Fruit fly (Drosophila melanogaster) whole organism, embryonic: ENCODE measurements around the gene Pex14.

Experiments used
- Bgb ChIP-seq: fragments of 200-800 bp; sonication (Bioruptor generic); IDR thresholded peaks from 2 replicates; pipeline ENCODE4 v1.3.6; 2022; ENCODE audit warnings: missing biosample characterization, missing genetic modification characterization; ENCODE audit not compliant: partially characterized antibody
- BtbVII ChIP-seq: fragments of 200-800 bp; sonication (Bioruptor generic); optimal IDR thresholded peaks from 3 replicates; lab custom pipeline; 2017; ENCODE audit warnings: missing biosample characterization, mild to moderate bottlenecking, missing genetic modification characterization
- Bteb2 ChIP-seq: fragments of 200-800 bp; sonication (Bioruptor generic); optimal IDR thresholded peaks from 2 replicates; lab custom pipeline; 2016; ENCODE audit warnings: missing biosample characterization, missing genetic modification characterization
- CG10267 ChIP-seq: fragments of 200-800 bp; sonication (Bioruptor generic); optimal IDR thresholded peaks from 2 replicates; lab custom pipeline; 2018; ENCODE audit warnings: missing biosample characterization, mild to moderate bottlenecking, missing genetic modification characterization, moderate library complexity
- CG10979 ChIP-seq: fragments of 200-800 bp; sonication (Bioruptor generic); optimal IDR thresholded peaks from 2 replicates; lab custom pipeline; 2018; ENCODE audit warnings: missing biosample characterization, mild to moderate bottlenecking, missing genetic modification characterization, moderate library complexity
- CG11398 ChIP-seq: fragments of 200-800 bp; sonication (Bioruptor generic); optimal IDR thresholded peaks from 2 replicates; lab custom pipeline; 2016; ENCODE audit warnings: missing biosample characterization, missing genetic modification characterization
- CG11560 ChIP-seq: fragments of 200-800 bp; sonication (Bioruptor generic); IDR thresholded peaks from 3 replicates; pipeline ENCODE4 v1.3.6; 2022; ENCODE audit warnings: missing biosample characterization, missing genetic modification characterization
- CG12236 ChIP-seq: fragments of 200-800 bp; sonication (Bioruptor generic); optimal IDR thresholded peaks from 2 replicates; lab custom pipeline; 2016; ENCODE audit warnings: missing biosample characterization, missing genetic modification characterization
- CG14667 ChIP-seq: fragments of 200-800 bp; sonication (Bioruptor generic); IDR thresholded peaks from 2 replicates; pipeline ENCODE4 v1.3.6; 2022; ENCODE audit warnings: missing biosample characterization, missing genetic modification characterization
- CG14965 ChIP-seq: fragments of 200-800 bp; sonication (Bioruptor generic); optimal IDR thresholded peaks from 2 replicates; lab custom pipeline; 2016; ENCODE audit warnings: missing biosample characterization, missing genetic modification characterization, borderline replicate concordance
- CG16863 ChIP-seq: fragments of 200-800 bp; sonication (Bioruptor generic); optimal IDR thresholded peaks from 3 replicates; lab custom pipeline; 2016; ENCODE audit warnings: missing biosample characterization, missing genetic modification characterization
- CG17359 ChIP-seq: fragments of 200-800 bp; sonication (Bioruptor generic); optimal IDR thresholded peaks from 3 replicates; lab custom pipeline; 2018; ENCODE audit warnings: missing biosample characterization, mild to moderate bottlenecking, missing genetic modification characterization, moderate library complexity
- CG17829 ChIP-seq: fragments of 200-800 bp; optimal IDR thresholded peaks from 2 replicates; lab custom pipeline; 2019; ENCODE audit warnings: missing biosample characterization, mild to moderate bottlenecking, missing genetic modification characterization, moderate library complexity
- CG18011 ChIP-seq: fragments of 200-800 bp; sonication (Bioruptor generic); optimal IDR thresholded peaks from 2 replicates; lab custom pipeline; 2017; ENCODE audit warnings: missing biosample characterization, missing genetic modification characterization, mild to moderate bottlenecking, moderate library complexity, missing genotype
- CG18476 ChIP-seq: fragments of 200-800 bp; sonication (Bioruptor generic); optimal IDR thresholded peaks from 2 replicates; lab custom pipeline; 2016; ENCODE audit warnings: missing biosample characterization, mild to moderate bottlenecking, missing genetic modification characterization
- CG31224 ChIP-seq: fragments of 200-800 bp; sonication (Bioruptor generic); IDR thresholded peaks from 2 replicates; pipeline ENCODE4 v1.3.6; 2022; ENCODE audit warnings: missing biosample characterization, missing genetic modification characterization
- CG31365 ChIP-seq: fragments of 200-800 bp; sonication (Bioruptor generic); optimal IDR thresholded peaks from 2 replicates; lab custom pipeline; 2018; ENCODE audit warnings: missing biosample characterization, mild to moderate bottlenecking, missing genetic modification characterization
- CG31388 ChIP-seq: fragments of 200-800 bp; sonication (Bioruptor generic); optimal IDR thresholded peaks from 2 replicates; lab custom pipeline; 2016; ENCODE audit warnings: missing biosample characterization, missing genetic modification characterization
- CG3726 ChIP-seq: fragments of 200-800 bp; sonication (Bioruptor generic); IDR thresholded peaks from 3 replicates; pipeline ENCODE4, ENCODE4 v1.3.6; 2022; ENCODE audit warnings: missing biosample characterization, missing genetic modification characterization
- CG4730 ChIP-seq: fragments of 200-800 bp; sonication (Bioruptor generic); IDR thresholded peaks from 2 replicates; pipeline ENCODE4 v1.3.6; 2022; ENCODE audit warnings: missing biosample characterization, missing genetic modification characterization
- CG6765 ChIP-seq: fragments of 200-800 bp; sonication (Bioruptor generic); optimal IDR thresholded peaks from 3 replicates; lab custom pipeline; 2017; ENCODE audit warnings: missing biosample characterization, mild to moderate bottlenecking, missing genetic modification characterization
- CG6791 ChIP-seq: fragments of 200-800 bp; sonication (Bioruptor generic); IDR thresholded peaks from 3 replicates; pipeline ENCODE4 v1.3.6; 2022; ENCODE audit warnings: missing biosample characterization, missing genetic modification characterization; ENCODE audit not compliant: partially characterized antibody
- CG7963 ChIP-seq: fragments of 200-800 bp; sonication (Bioruptor generic); IDR thresholded peaks from 3 replicates; pipeline ENCODE4 v1.3.6; 2022; ENCODE audit warnings: missing biosample characterization, missing genetic modification characterization; ENCODE audit not compliant: partially characterized antibody
- Dbx ChIP-seq: fragments of 200-800 bp; sonication (Bioruptor generic); IDR thresholded peaks from 3 replicates; pipeline ENCODE4 v1.3.6; 2022; ENCODE audit warnings: missing biosample characterization, missing genetic modification characterization
- HmgZ ChIP-seq: fragments of 200-800 bp; sonication (Bioruptor generic); optimal IDR thresholded peaks from 2 replicates; lab custom pipeline; 2018; ENCODE audit warnings: missing biosample characterization, mild to moderate bottlenecking, missing genetic modification characterization
- Oli ChIP-seq: fragments of 200-800 bp; sonication (Bioruptor generic); optimal IDR thresholded peaks from 2 replicates; lab custom pipeline; 2018; ENCODE audit warnings: missing biosample characterization, mild to moderate bottlenecking, missing genetic modification characterization, moderate library complexity
- Taf1 ChIP-seq: fragments of 200-800 bp; sonication (Bioruptor generic); IDR thresholded peaks from 2 replicates; pipeline ENCODE4 v1.3.6; 2022; ENCODE audit warnings: missing biosample characterization, missing genetic modification characterization
- Vsx1 ChIP-seq: fragments of 200-800 bp; sonication (Bioruptor generic); optimal IDR thresholded peaks from 2 replicates; lab custom pipeline; 2017; ENCODE audit warnings: missing biosample characterization, mild to moderate bottlenecking, missing genetic modification characterization, missing genetic modification reagents
- Xbp1 ChIP-seq: fragments of 200-800 bp; sonication (Bioruptor generic); optimal IDR thresholded peaks from 3 replicates; lab custom pipeline; 2016; ENCODE audit warnings: missing biosample characterization, mild to moderate bottlenecking, missing genetic modification characterization
- ap ChIP-seq: fragments of 200-800 bp; sonication (Bioruptor generic); IDR thresholded peaks from 2 replicates; pipeline ENCODE4 v1.3.6; 2022; ENCODE audit warnings: missing biosample characterization, missing genetic modification characterization
- chm ChIP-seq: fragments of 200-800 bp; sonication (Bioruptor generic); IDR thresholded peaks from 2 replicates; pipeline ENCODE4 v1.3.6; 2022; ENCODE audit warnings: missing biosample characterization, missing genetic modification characterization
- danr ChIP-seq: fragments of 200-800 bp; sonication (Bioruptor generic); IDR thresholded peaks from 2 replicates; pipeline ENCODE4 v1.3.6; 2022; ENCODE audit warnings: missing biosample characterization, missing genetic modification characterization
- fd102C ChIP-seq: fragments of 200-800 bp; sonication (Bioruptor generic); optimal IDR thresholded peaks from 2 replicates; lab custom pipeline; 2018; ENCODE audit warnings: missing biosample characterization, mild to moderate bottlenecking, missing genetic modification characterization, moderate library complexity
- fd3F ChIP-seq: fragments of 200-800 bp; sonication (Bioruptor generic); optimal IDR thresholded peaks from 2 replicates; lab custom pipeline; 2018; ENCODE audit warnings: missing biosample characterization, mild to moderate bottlenecking, missing genetic modification characterization, moderate library complexity
- fru ChIP-seq: fragments of >200 bp; optimal IDR thresholded peaks from 2 replicates; lab custom pipeline; 2017
- lbe ChIP-seq: fragments of 200-800 bp; sonication (Bioruptor generic); optimal IDR thresholded peaks from 2 replicates; lab custom pipeline; 2016; ENCODE audit warnings: missing biosample characterization, mild to moderate bottlenecking, missing genetic modification characterization
- luna ChIP-seq: fragments of 200-800 bp; sonication (Bioruptor generic); optimal IDR thresholded peaks from 2 replicates; lab custom pipeline; 2016; ENCODE audit warnings: missing biosample characterization, missing genetic modification characterization
- nerfin-1 ChIP-seq: fragments of 200-800 bp; sonication (Bioruptor generic); optimal IDR thresholded peaks from 3 replicates; lab custom pipeline; 2019; ENCODE audit warnings: missing biosample characterization, mild to moderate bottlenecking, missing genetic modification characterization, moderate library complexity
- pb ChIP-seq: fragments of 200-800 bp; sonication (Bioruptor generic); optimal IDR thresholded peaks from 3 replicates; lab custom pipeline; 2016; ENCODE audit warnings: missing biosample characterization, missing genetic modification characterization
- pzg ChIP-seq: fragments of 200-800 bp; sonication (Bioruptor generic); optimal IDR thresholded peaks from 3 replicates; lab custom pipeline; 2018; ENCODE audit warnings: missing biosample characterization, mild to moderate bottlenecking, missing genetic modification characterization, moderate library complexity
- run ChIP-seq: fragments of 200-800 bp; sonication (Bioruptor generic); optimal IDR thresholded peaks from 3 replicates; lab custom pipeline; 2018; ENCODE audit warnings: missing biosample characterization, mild to moderate bottlenecking, missing genetic modification characterization
- sob ChIP-seq: fragments of 200-800 bp; sonication (Bioruptor generic); IDR thresholded peaks from 2 replicates; pipeline ENCODE4 v1.3.6; 2022; ENCODE audit warnings: missing biosample characterization, missing genetic modification characterization
- ssp ChIP-seq: fragments of 200-800 bp; sonication (Bioruptor generic); IDR thresholded peaks from 2 replicates; pipeline ENCODE4 v1.3.6; 2022; ENCODE audit warnings: missing biosample characterization, missing genetic modification characterization
- trem ChIP-seq: fragments of 200-800 bp; optimal IDR thresholded peaks from 3 replicates; lab custom pipeline; 2019; ENCODE audit warnings: missing biosample characterization, mild to moderate bottlenecking, missing genetic modification characterization, moderate library complexity
- vfl ChIP-seq: fragments of 200-800 bp; sonication (Bioruptor generic); optimal IDR thresholded peaks from 2 replicates; lab custom pipeline; 2016; ENCODE audit warnings: missing biosample characterization, missing genetic modification characterization
- vvl ChIP-seq: fragments of 200-800 bp; sonication (Bioruptor generic); IDR thresholded peaks from 2 replicates; pipeline ENCODE4 v1.3.6; 2022; ENCODE audit warnings: missing biosample characterization, missing genetic modification characterization
- z ChIP-seq: fragments of 200-800 bp; sonication (Bioruptor generic); IDR thresholded peaks from 3 replicates; pipeline ENCODE4 v1.3.6; 2022; ENCODE audit warnings: missing biosample characterization, missing genetic modification characterization
- zf30C ChIP-seq: fragments of 200-800 bp; sonication (Bioruptor generic); optimal IDR thresholded peaks from 3 replicates; lab custom pipeline; 2018; ENCODE audit warnings: missing biosample characterization, mild to moderate bottlenecking, missing genetic modification characterization
- zfh2 ChIP-seq: fragments of 200-800 bp; sonication (Bioruptor generic); optimal IDR thresholded peaks from 2 replicates; lab custom pipeline; 2016; ENCODE audit warnings: missing biosample characterization, missing genetic modification characterization

Pex14 gene

DNA sequence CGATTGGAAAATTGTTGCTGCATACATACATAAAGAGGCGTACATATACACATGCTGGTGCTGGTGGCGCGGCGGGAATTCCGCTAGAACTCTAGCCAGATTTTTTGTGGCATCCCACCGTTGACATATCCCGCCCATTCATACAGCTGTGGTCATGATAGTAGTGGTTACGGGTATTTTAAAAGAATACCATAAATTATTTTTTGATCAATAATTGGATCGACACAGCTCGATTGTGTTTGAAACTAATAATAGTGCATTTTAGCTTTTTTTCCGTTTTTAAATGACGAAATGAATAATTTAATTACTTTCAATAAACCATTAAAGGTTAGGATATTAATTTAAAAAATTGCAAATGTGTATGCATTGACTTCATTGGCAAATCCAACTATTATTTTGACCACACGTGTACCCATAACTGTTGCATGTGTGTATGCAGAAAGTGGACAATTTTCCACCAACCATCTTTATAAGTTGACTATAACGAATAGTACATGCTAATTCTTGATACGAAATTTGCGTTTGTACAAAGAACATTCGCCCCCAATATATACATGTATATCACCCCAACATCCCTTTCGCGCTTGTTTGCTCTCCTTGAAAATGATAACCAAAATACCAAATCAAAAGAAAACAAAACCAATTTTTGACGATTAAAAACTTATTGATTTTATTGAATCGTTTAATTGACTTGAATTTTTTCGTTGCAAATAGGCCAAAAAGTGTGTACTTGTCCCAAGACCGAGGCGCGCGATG, 6.5 kb upstream of the Pex14 start (continued):
- TF ChIP-seq CG4730 (GFP tag; lab: Robert Waterston, UW) (peak; percentile 57; the same call in 1 of the 2 replicates), CG11560 (tag; lab: Robert Waterston, UW) (peak; percentile 38; the same call in 1 of the 3 replicates), sob (GFP tag; lab: Robert Waterston, UW) (peak; percentile 59), z (GFP tag; lab: Robert Waterston, UW) (no peak), CG31224 (GFP tag; lab: Robert Waterston, UW) (peak; percentile 60), Oli (tag; lab: Kevin White, UChicago) (peak; percentile 76), CG3726 (GFP tag; lab: Robert Waterston, UW) (0 out of 3 replicates have a peak, but pooled peaks have one; percentile 11), pzg (peak; percentile 12), trem (tag; lab: Kevin White, UChicago) (peak; percentile 51), lbe (GFP tag; lab: Kevin White, UChicago) (peak; percentile 49), BtbVII (peak; percentile 69), CG6765 (GFP tag; lab: Kevin White, UChicago) (peak; percentile 42), Xbp1 (GFP tag; lab: Kevin White, UChicago) (peak; percentile 83), CG17829 (peak; percentile 85), Bteb2 (GFP tag; lab: Kevin White, UChicago) (peak; percentile 50), CG16863 (GFP tag; lab: Kevin White, UChicago) (peak; percentile 58), Dbx (GFP tag; lab: Robert Waterston, UW) (peak; percentile 73), vfl (GFP tag; lab: Kevin White, UChicago) (peak; percentile 38), zfh2 (peak; percentile 64), HmgZ (peak; percentile 63), ap (GFP tag; lab: Robert Waterston, UW) (peak; percentile 75), CG18476 (peak; percentile 78), pb (GFP tag; lab: Kevin White, UChicago) (peak; percentile 70), CG6791 (no peak), run (tag; lab: Kevin White, UChicago) (peak; percentile 68), fd3F (GFP tag; lab: Kevin White, UChicago) (peak; percentile 75), zf30C (GFP tag; lab: Kevin White, UChicago) (no peak), CG17359 (peak; percentile 86), CG31365 (peak; percentile 39), Vsx1 (peak; percentile 79), nerfin-1 (tag; lab: Kevin White, UChicago) (peak; percentile 49), luna (no peak), CG18011 (GFP tag; lab: Kevin White, UChicago) (no peak), CG10979 (tag; lab: Kevin White, UChicago) (peak; percentile 82), Taf1 (0 out of 2 replicates have a peak, but pooled peaks have one; percentile 13), CG31388 (peak; percentile 32), Bgb (GFP tag; lab: Robert Waterston, UW) (no peak), ssp (GFP tag; lab: Robert Waterston, UW) (0 out of 2 replicates have a peak, but pooled peaks have one; percentile 38), fd102C (GFP tag; lab: Kevin White, UChicago) (no peak), fru (lab: Kevin White, UChicago) (no peak), CG14965 (GFP tag; lab: Kevin White, UChicago) (no peak), CG14667 (GFP tag; lab: Robert Waterston, UW) (no peak), CG7963 (GFP tag; lab: Robert Waterston, UW) (no peak), CG11398 (peak; percentile 70), danr (GFP tag; lab: Robert Waterston, UW) (peak; percentile 55), CG10267 (tag; lab: Kevin White, UChicago) (peak; percentile 76), vvl (peak; percentile 89), chm (GFP tag; lab: Robert Waterston, UW) (peak; percentile 86), CG12236 (GFP tag; lab: Kevin White, UChicago) (peak; percentile 45)
